Fruit fly (Drosophila melanogaster) whole organism, prepupa: Measurements from ENCODE around the gene CG16986.

ENCODE experiments used
- Blimp-1 ChIP-seq: fragments of 200-800 bp; sonication (Bioruptor generic); optimal IDR thresholded peaks from 3 replicates; lab custom pipeline; 2017; ENCODE audit warnings: missing biosample characterization, missing genetic modification characterization, mild to moderate bottlenecking, moderate library complexity, missing genetic modification reagents
- CG10669 ChIP-seq: fragments of 200-800 bp; sonication (Bioruptor generic); optimal IDR thresholded peaks from 3 replicates; lab custom pipeline; 2018; ENCODE audit warnings: missing biosample characterization, mild to moderate bottlenecking, missing genetic modification characterization, moderate library complexity
- CG11762 ChIP-seq: fragments of 200-800 bp; sonication (Bioruptor generic); optimal IDR thresholded peaks from 3 replicates; lab custom pipeline; 2016; ENCODE audit warnings: missing biosample characterization, missing genetic modification characterization; ENCODE audit not compliant: insufficient read depth
- CG11902 ChIP-seq: fragments of 200-800 bp; sonication (Bioruptor generic); optimal IDR thresholded peaks from 3 replicates; lab custom pipeline; 2016; ENCODE audit warnings: missing biosample characterization, missing genetic modification characterization
- CG15336 ChIP-seq: fragments of 200-800 bp; sonication (Bioruptor generic); IDR thresholded peaks from 2 replicates; pipeline ENCODE4 v1.3.6; 2022; ENCODE audit warnings: missing biosample characterization, missing genetic modification characterization
- CG1621 ChIP-seq: fragments of 200-800 bp; sonication (Bioruptor generic); optimal IDR thresholded peaks from 3 replicates; lab custom pipeline; 2018; ENCODE audit warnings: missing biosample characterization, mild to moderate bottlenecking, missing genetic modification characterization
- CG16779 ChIP-seq: fragments of 200-800 bp; sonication (Bioruptor generic); optimal IDR thresholded peaks from 3 replicates; lab custom pipeline; 2017; ENCODE audit warnings: missing biosample characterization, mild to moderate bottlenecking, missing genetic modification characterization
- CG3032 ChIP-seq: fragments of 200-800 bp; optimal IDR thresholded peaks from 2 replicates; lab custom pipeline; 2019; ENCODE audit warnings: missing biosample characterization, mild to moderate bottlenecking, missing genetic modification characterization, moderate library complexity
- CG31627 ChIP-seq: fragments of 200-800 bp; sonication (Bioruptor generic); optimal IDR thresholded peaks from 3 replicates; lab custom pipeline; 2016; ENCODE audit warnings: missing biosample characterization, missing genetic modification characterization
- CG32006 ChIP-seq: fragments of 200-800 bp; sonication (Bioruptor generic); optimal IDR thresholded peaks from 3 replicates; lab custom pipeline; 2017; ENCODE audit warnings: missing biosample characterization, mild to moderate bottlenecking, missing genetic modification characterization
- CG3919 ChIP-seq: fragments of 200-800 bp; sonication (Bioruptor generic); optimal IDR thresholded peaks from 3 replicates; lab custom pipeline; 2016; ENCODE audit warnings: missing biosample characterization, missing genetic modification characterization
- CG4318 ChIP-seq: fragments of 200-800 bp; sonication (Bioruptor generic); optimal IDR thresholded peaks from 3 replicates; lab custom pipeline; 2017; ENCODE audit warnings: missing biosample characterization, mild to moderate bottlenecking, missing genetic modification characterization
- CG6163 ChIP-seq: fragments of 200-800 bp; sonication (Bioruptor generic); IDR thresholded peaks from 3 replicates; pipeline ENCODE4 v1.3.6; 2022; ENCODE audit warnings: missing biosample characterization, missing genetic modification characterization
- CG6276 ChIP-seq: fragments of 200-800 bp; sonication (Bioruptor generic); optimal IDR thresholded peaks from 2 replicates; lab custom pipeline; 2017; ENCODE audit warnings: missing biosample characterization, mild to moderate bottlenecking, missing genetic modification characterization
- CG6792 ChIP-seq: fragments of 200-800 bp; sonication (Bioruptor generic); optimal IDR thresholded peaks from 3 replicates; lab custom pipeline; 2016; ENCODE audit warnings: missing biosample characterization, missing genetic modification characterization
- CG6808 ChIP-seq: fragments of 200-800 bp; sonication (Bioruptor generic); optimal IDR thresholded peaks from 3 replicates; lab custom pipeline; 2017; ENCODE audit warnings: missing biosample characterization, missing genetic modification characterization, mild to moderate bottlenecking, moderate library complexity, missing genetic modification reagents
- CG6854 ChIP-seq: fragments of 200-800 bp; sonication (Bioruptor generic); optimal IDR thresholded peaks from 2 replicates; lab custom pipeline; 2017; ENCODE audit warnings: missing biosample characterization, mild to moderate bottlenecking, missing genetic modification characterization
- CG7368 ChIP-seq: fragments of 200-800 bp; sonication (Bioruptor generic); optimal IDR thresholded peaks from 3 replicates; lab custom pipeline; 2016; ENCODE audit warnings: missing biosample characterization, missing genetic modification characterization
- CG8119 ChIP-seq: fragments of 200-800 bp; sonication (Bioruptor generic); IDR thresholded peaks from 3 replicates; pipeline ENCODE4 v1.3.6; 2022; ENCODE audit warnings: missing biosample characterization, missing genetic modification characterization
- CG8632 ChIP-seq: fragments of 200-800 bp; sonication (Bioruptor generic); optimal IDR thresholded peaks from 3 replicates; lab custom pipeline; 2016; ENCODE audit warnings: missing biosample characterization, missing genetic modification characterization
- CG9139 ChIP-seq: fragments of 200-800 bp; sonication (Bioruptor generic); optimal IDR thresholded peaks from 3 replicates; lab custom pipeline; 2017; ENCODE audit warnings: missing biosample characterization, mild to moderate bottlenecking, missing genetic modification characterization
- Eip75B ChIP-seq: fragments of 200-800 bp; sonication (Bioruptor generic); optimal IDR thresholded peaks from 3 replicates; lab custom pipeline; 2016; ENCODE audit warnings: missing biosample characterization, missing genetic modification characterization
- Ets21C ChIP-seq: fragments of 200-800 bp; sonication (Bioruptor generic); optimal IDR thresholded peaks from 3 replicates; lab custom pipeline; 2016; ENCODE audit warnings: missing biosample characterization, missing genetic modification characterization
- Ets96B ChIP-seq: fragments of 200-800 bp; optimal IDR thresholded peaks from 2 replicates; lab custom pipeline; 2019; ENCODE audit warnings: missing biosample characterization, mild to moderate bottlenecking, missing genetic modification characterization, moderate library complexity
- Gug ChIP-seq: fragments of 200-800 bp; sonication (Bioruptor generic); IDR thresholded peaks from 2 replicates; pipeline ENCODE4 v1.3.6; 2022; ENCODE audit warnings: missing biosample characterization, missing genetic modification characterization
- Hr38 ChIP-seq: sonication (Bioruptor generic); optimal IDR thresholded peaks from 2 replicates; lab custom pipeline; 2016; ENCODE audit warnings: missing biosample characterization, missing genetic modification characterization
- Hr39 ChIP-seq: fragments of 200-800 bp; sonication (Bioruptor generic); optimal IDR thresholded peaks from 2 replicates; lab custom pipeline; 2016; ENCODE audit warnings: missing biosample characterization, missing genetic modification characterization
- Hr4 ChIP-seq: fragments of 200-800 bp; sonication (Bioruptor generic); optimal IDR thresholded peaks from 3 replicates; lab custom pipeline; 2016; ENCODE audit warnings: missing biosample characterization, missing genetic modification characterization
- Lpt ChIP-seq: fragments of 200-800 bp; sonication (Bioruptor generic); optimal IDR thresholded peaks from 3 replicates; lab custom pipeline; 2016; ENCODE audit warnings: missing biosample characterization, missing genetic modification characterization
- Met ChIP-seq: fragments of 200-800 bp; sonication (Bioruptor generic); optimal IDR thresholded peaks from 3 replicates; lab custom pipeline; 2016; ENCODE audit warnings: missing biosample characterization, missing genetic modification characterization
- Sox102F ChIP-seq: fragments of 200-800 bp; sonication (Bioruptor generic); optimal IDR thresholded peaks from 2 replicates; lab custom pipeline; 2016; ENCODE audit warnings: missing biosample characterization, mild to moderate bottlenecking, missing genetic modification characterization
- Sox15 ChIP-seq: fragments of 200-800 bp; sonication (Bioruptor generic); optimal IDR thresholded peaks from 3 replicates; lab custom pipeline; 2016; ENCODE audit warnings: missing biosample characterization, missing genetic modification characterization
- acj6 ChIP-seq: fragments of 200-800 bp; sonication (Bioruptor generic); optimal IDR thresholded peaks from 3 replicates; lab custom pipeline; 2016; ENCODE audit warnings: missing biosample characterization, missing genetic modification characterization
- cyc ChIP-seq: fragments of 200-800 bp; sonication (Bioruptor generic); optimal IDR thresholded peaks from 3 replicates; lab custom pipeline; 2016; ENCODE audit warnings: missing biosample characterization, missing genetic modification characterization
- dac ChIP-seq: fragments of 200-800 bp; sonication (Bioruptor generic); optimal IDR thresholded peaks from 2 replicates; lab custom pipeline; 2017; ENCODE audit warnings: missing biosample characterization, mild to moderate bottlenecking, missing genetic modification characterization
- dsx ChIP-seq: fragments of 200-800 bp; optimal IDR thresholded peaks from 3 replicates; lab custom pipeline; 2019; ENCODE audit warnings: missing biosample characterization, mild to moderate bottlenecking, missing genetic modification characterization, moderate library complexity; ENCODE audit not compliant: poor library complexity, severe bottlenecking
- eg ChIP-seq: fragments of 200-800 bp; sonication (Bioruptor generic); IDR thresholded peaks from 3 replicates; pipeline ENCODE4 v1.3.6; 2022; ENCODE audit warnings: missing biosample characterization, missing genetic modification characterization
- esn ChIP-seq: fragments of 200-800 bp; sonication (Bioruptor generic); optimal IDR thresholded peaks from 2 replicates; lab custom pipeline; 2016; ENCODE audit warnings: missing biosample characterization, mild to moderate bottlenecking, missing genetic modification characterization, moderate library complexity
- fd59A ChIP-seq: fragments of 200-800 bp; sonication (Bioruptor generic); optimal IDR thresholded peaks from 2 replicates; lab custom pipeline; 2017; ENCODE audit warnings: missing biosample characterization, mild to moderate bottlenecking, missing genetic modification characterization, missing genetic modification reagents
- fd85E ChIP-seq: fragments of 200-800 bp; sonication (Bioruptor generic); optimal IDR thresholded peaks from 3 replicates; lab custom pipeline; 2016; ENCODE audit warnings: missing biosample characterization, missing genetic modification characterization
- fkh ChIP-seq: fragments of 200-800 bp; sonication (Bioruptor generic); optimal IDR thresholded peaks from 3 replicates; lab custom pipeline; 2017; ENCODE audit warnings: missing biosample characterization, mild to moderate bottlenecking, missing genetic modification characterization, moderate library complexity
- net ChIP-seq: fragments of 200-800 bp; sonication (Bioruptor generic); optimal IDR thresholded peaks from 3 replicates; lab custom pipeline; 2016; ENCODE audit warnings: missing biosample characterization, missing genetic modification characterization
- pdm3 ChIP-seq: fragments of 200-800 bp; sonication (Bioruptor generic); optimal IDR thresholded peaks from 3 replicates; lab custom pipeline; 2016; ENCODE audit warnings: missing biosample characterization, missing genetic modification characterization
- salr ChIP-seq, 2 experiments: fragments of 200-800 bp; sonication (Bioruptor generic); optimal IDR thresholded peaks; 3 replicates each; lab custom pipeline; 2016 to 2018; ENCODE audit warnings: missing biosample characterization in 2 of 2, missing genetic modification characterization in 2 of 2, mild to moderate bottlenecking in 1 of 2
- spab ChIP-seq: fragments of 200-800 bp; sonication (Bioruptor generic); optimal IDR thresholded peaks from 2 replicates; lab custom pipeline; 2017; ENCODE audit warnings: missing biosample characterization, mild to moderate bottlenecking, missing genetic modification characterization, missing genetic modification reagents
- ss ChIP-seq, 2 experiments: fragments of 200-800 bp; sonication (Bioruptor generic); optimal IDR thresholded peaks; 2 replicates in 1 of 2; 3 replicates in 1 of 2; lab custom pipeline; 2017 to 2018; ENCODE audit warnings: mild to moderate bottlenecking in 2 of 2, missing biosample characterization in 2 of 2, missing genetic modification characterization in 2 of 2, moderate library complexity in 1 of 2
- svp ChIP-seq: fragments of 200-800 bp; sonication (Bioruptor generic); peaks from one replicate; lab custom pipeline; 2016; ENCODE audit warnings: missing biosample characterization, missing genetic modification characterization
- topi ChIP-seq: fragments of 200-800 bp; sonication (Bioruptor generic); optimal IDR thresholded peaks from 3 replicates; lab custom pipeline; 2016; ENCODE audit warnings: missing biosample characterization, missing genetic modification characterization
- vri ChIP-seq: fragments of 200-800 bp; sonication (Bioruptor generic); optimal IDR thresholded peaks from 3 replicates; lab custom pipeline; 2016; ENCODE audit warnings: missing biosample characterization, mild to moderate bottlenecking, missing genetic modification characterization

Gene CG16986

dm6 chr3L:2570269-2570723, 29.8 kb upstream of the CG16986 start (continued):
- TF ChIP-seq esn (GFP tag; lab: Kevin White, UChicago) (peak; percentile 89), CG16779 (tag; lab: Kevin White, UChicago) (peak; percentile 44), CG6792 (GFP tag; lab: Kevin White, UChicago) (peak; percentile 82), fd59A (GFP tag; lab: Kevin White, UChicago) (peak; percentile 51), CG11902 (GFP tag; lab: Kevin White, UChicago) (peak; percentile 40), Hr38 (no peak), pdm3 (GFP tag; lab: Kevin White, UChicago) (peak; percentile 86), CG6163 (GFP tag; lab: Robert Waterston, UW) (peak; percentile 89)

dm6 chr3L:2571975-2572374, 28.2 kb upstream of the CG16986 start:
- TF ChIP-seq eg (peak; percentile 89), salr (GFP tag; optimal IDR thresholded peaks at IDR 0.05; lab: Kevin White, UChicago) (peak in 1 of 2 experiments; percentile 34), CG11762 (GFP tag; lab: Kevin White, UChicago) (peak; percentile 24), Sox102F (GFP tag; lab: Kevin White, UChicago) (no peak), ss (GFP tag; optimal IDR thresholded peaks at IDR 0.05; lab: Kevin White, UChicago) (no peak), spab (GFP tag; lab: Kevin White, UChicago) (no peak), pdm3 (GFP tag; lab: Kevin White, UChicago) (peak; percentile 45), fkh (GFP tag; lab: Kevin White, UChicago) (no peak), CG6276 (peak; percentile 80), Hr4 (GFP tag; lab: Kevin White, UChicago) (peak; percentile 62), CG6808 (GFP tag; lab: Kevin White, UChicago) (no peak), CG32006 (peak; percentile 63), Blimp-1 (GFP tag; lab: Kevin White, UChicago) (no peak), CG6163 (GFP tag; lab: Robert Waterston, UW) (peak; percentile 79), acj6 (GFP tag; lab: Kevin White, UChicago) (no peak), CG9139 (no peak), net (peak; percentile 20), Hr39 (GFP tag; lab: Kevin White, UChicago) (no peak), CG3919 (GFP tag; lab: Kevin White, UChicago) (peak; percentile 69), CG4318 (no peak), CG1621 (tag; lab: Kevin White, UChicago) (no peak), CG6854 (no peak), Met (GFP tag; lab: Kevin White, UChicago) (no peak), CG7368 (GFP tag; lab: Kevin White, UChicago) (peak; percentile 32), dsx (GFP tag; lab: Kevin White, UChicago) (no peak), Hr38 (no peak), CG8632 (GFP tag; lab: Kevin White, UChicago) (no peak), fd85E (no peak), CG11902 (GFP tag; lab: Kevin White, UChicago) (peak; percentile 41), CG8119 (GFP tag; lab: Robert Waterston, UW) (peak; percentile 80), Eip75B (GFP tag; lab: Kevin White, UChicago) (no peak), vri (GFP tag; lab: Kevin White, UChicago) (no peak), CG10669 (GFP tag; lab: Kevin White, UChicago) (no peak), CG15336 (peak; percentile 79), Ets21C (no peak), dac (peak; percentile 55), Lpt (GFP tag; lab: Kevin White, UChicago) (peak; percentile 22), Gug (GFP tag; lab: Robert Waterston, UW) (peak; percentile 82), cyc (peak; percentile 49), CG3032 (tag; lab: Kevin White, UChicago) (no peak), CG31627 (GFP tag; lab: Kevin White, UChicago) (no peak), fd59A (GFP tag; lab: Kevin White, UChicago) (no peak), svp (peak; percentile 65), Ets96B (no peak), topi (GFP tag; lab: Kevin White, UChicago) (peak; percentile 38), Sox15 (no peak)
